Fruit fly (Drosophila melanogaster): ENCODE data around the gene CG7443.

dm6 chr3R:8321447-8321846 lies 2.7 kb upstream of the CG7443 start, which contains the start of gene Or85a:
- no peak for TF ChIP-seq CG5204 (GFP tag; optimal IDR thresholded peaks at IDR 0.05)
- TF ChIP-seq kay (GFP tag; ENCODE audit: borderline replicate concordance) = no peak
- TF ChIP-seq Crg-1 (GFP tag; optimal IDR thresholded peaks at IDR 0.05) = no peak
- TF ChIP-seq ovo (GFP tag; optimal IDR thresholded peaks at IDR 0.05) = no peak
- no peak for TF ChIP-seq Hr96 (GFP tag; optimal IDR thresholded peaks at IDR 0.05)
- TF ChIP-seq CG7045 (GFP tag; optimal IDR thresholded peaks at IDR 0.05) = no peak
- TF ChIP-seq CG11617 (GFP tag; optimal IDR thresholded peaks at IDR 0.05) = no peak
- TF ChIP-seq CG12768 (GFP tag; optimal IDR thresholded peaks at IDR 0.05) = no peak

Measured in whole organism, adult.